Fruit fly (Drosophila melanogaster): Measurements from ENCODE around the gene CG1812.

CG1812 gene

DNA sequence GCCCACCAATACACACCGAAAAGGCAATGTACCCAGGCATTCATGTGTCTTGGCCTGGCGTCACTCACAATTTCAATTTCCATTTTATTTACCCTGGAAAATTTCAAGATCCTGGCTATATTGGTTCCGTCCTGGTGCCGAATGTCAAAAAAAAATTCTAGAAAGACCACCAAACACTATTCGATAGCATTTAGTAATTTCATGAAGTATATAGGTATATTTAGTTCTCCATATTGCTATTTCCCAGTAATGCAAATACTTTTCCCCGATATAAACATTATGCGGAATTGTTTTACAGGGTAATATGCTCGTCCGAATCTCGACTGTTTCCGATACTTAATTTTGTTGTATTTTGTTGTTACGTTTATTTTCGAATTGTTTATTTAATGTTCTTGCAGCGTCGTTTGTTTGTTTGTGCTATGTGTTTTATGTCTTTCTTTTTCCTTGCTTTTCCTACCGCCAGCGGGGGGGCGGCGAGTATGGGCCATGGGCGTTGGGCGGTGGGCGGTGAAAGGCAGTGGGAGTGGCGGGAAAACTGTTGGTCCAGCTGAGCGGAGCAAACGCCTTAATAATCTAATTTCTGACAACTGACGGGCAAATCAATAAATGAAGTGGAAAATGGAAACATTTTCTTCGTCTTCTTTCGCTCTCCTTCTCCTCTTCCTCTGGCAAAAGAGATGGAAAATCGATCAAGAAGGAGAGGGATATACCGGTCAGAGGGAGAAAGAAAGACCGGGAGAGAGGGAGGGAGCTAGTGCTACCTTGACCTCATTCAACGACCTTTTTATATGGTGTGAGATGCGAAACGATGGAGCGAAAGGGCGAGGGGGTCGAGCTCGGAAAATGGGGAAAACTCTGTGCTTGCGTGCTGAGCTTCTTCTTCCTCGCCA, 15.3 kb upstream of the CG1812 start (continued):
- TF ChIP-seq caup (GFP tag; optimal IDR thresholded peaks at IDR 0.05; ENCODE audit: severe bottlenecking) (peak; percentile 51), CG2678 (tag; optimal IDR thresholded peaks at IDR 0.05) (peak; percentile 70), dmrt99B (tag; optimal IDR thresholded peaks at IDR 0.05) (peak; percentile 67), Jarid2 (GFP tag; optimal IDR thresholded peaks at IDR 0.05) (no peak), tap (tag; optimal IDR thresholded peaks at IDR 0.05) (peak; percentile 14), Six4 (GFP tag; optimal IDR thresholded peaks at IDR 0.05) (peak; percentile 16), Drgx (GFP tag; IDR thresholded peaks at IDR 0.05) (peak; percentile 59; the same call in 1 of the 2 replicates), CG12071 (GFP tag; optimal IDR thresholded peaks at IDR 0.05) (no peak), CG13424 (tag; optimal IDR thresholded peaks at IDR 0.05) (peak; percentile 66), CG17802 (tag; optimal IDR thresholded peaks at IDR 0.05) (no peak), CoRest (tag; optimal IDR thresholded peaks at IDR 0.05) (peak; percentile 69), CG15514 (GFP tag; optimal IDR thresholded peaks at IDR 0.05) (peak; percentile 21), pfk (GFP tag; optimal IDR thresholded peaks at IDR 0.05) (no peak), CG14860 (GFP tag; IDR thresholded peaks at IDR 0.05; ENCODE audit: partially characterized antibody) (no peak), pnt (GFP tag; optimal IDR thresholded peaks at IDR 0.05) (peak; percentile 52), HLH54F (GFP tag; optimal IDR thresholded peaks at IDR 0.05) (peak; percentile 65), CG10321 (GFP tag; IDR thresholded peaks at IDR 0.05) (no peak), Aef1 (GFP tag; IDR thresholded peaks at IDR 0.05) (peak; percentile 62), CG16779 (GFP tag; IDR thresholded peaks at IDR 0.05) (no peak), Mes4 (GFP tag; optimal IDR thresholded peaks at IDR 0.05) (peak; percentile 54), klu (GFP tag; IDR thresholded peaks at IDR 0.05) (no peak), CG1647 (GFP tag; optimal IDR thresholded peaks at IDR 0.05) (peak; percentile 38), kay (GFP tag; optimal IDR thresholded peaks at IDR 0.05) (peak; percentile 8), HLH3B (GFP tag; IDR thresholded peaks at IDR 0.05) (peak; percentile 59), Hsf (GFP tag; optimal IDR thresholded peaks at IDR 0.05) (peak; percentile 69), Camta (GFP tag; optimal IDR thresholded peaks at IDR 0.05) (peak; percentile 58), hth (optimal IDR thresholded peaks at IDR 0.05) (no peak), gem (tag; optimal IDR thresholded peaks at IDR 0.05) (peak; percentile 81), Rfx (GFP tag; IDR thresholded peaks at IDR 0.05) (peak; percentile 47), mam (GFP tag; optimal IDR thresholded peaks at IDR 0.05) (peak; percentile 66), trem (tag; optimal IDR thresholded peaks at IDR 0.05) (peak; percentile 45), bsh (GFP tag; optimal IDR thresholded peaks at IDR 0.05) (peak in 1 of 2 experiments; percentile 70), Dip3 (GFP tag; optimal IDR thresholded peaks at IDR 0.05) (peak; percentile 42), CG6254 (GFP tag; optimal IDR thresholded peaks at IDR 0.05) (peak; percentile 4), CG10267 (tag; optimal IDR thresholded peaks at IDR 0.05) (peak; percentile 54), CG12236 (GFP tag; optimal IDR thresholded peaks at IDR 0.05) (no peak), lab (GFP tag; optimal IDR thresholded peaks at IDR 0.05) (peak; percentile 74), Sox102F (GFP tag; optimal IDR thresholded peaks at IDR 0.05) (peak; percentile 77), CG10366 (GFP tag; IDR thresholded peaks at IDR 0.05) (peak; percentile 51; the same call in 1 of the 2 replicates), CG13775 (GFP tag; optimal IDR thresholded peaks at IDR 0.05) (peak; percentile 63), CG9797 (GFP tag; optimal IDR thresholded peaks at IDR 0.05) (no peak), Nf-YC (tag; optimal IDR thresholded peaks at IDR 0.05) (no peak), lilli (GFP tag; optimal IDR thresholded peaks at IDR 0.05) (peak; percentile 61), Dfd (GFP tag; optimal IDR thresholded peaks at IDR 0.05) (peak in 1 of 2 experiments; percentile 18), bcd (GFP tag; optimal IDR thresholded peaks at IDR 0.05) (peak; percentile 51), CG2129 (GFP tag; IDR thresholded peaks at IDR 0.05; ENCODE audit: partially characterized antibody) (no peak), CG17328 (GFP tag; IDR thresholded peaks at IDR 0.05) (peak; percentile 56), CG8089 (GFP tag; optimal IDR thresholded peaks at IDR 0.05) (peak; percentile 29)
